Fruit fly (Drosophila melanogaster): Measurements from ENCODE around the gene LManI.

Gene LManI

dm6 chr2L:10499608-10500007 lies 42.6 kb upstream of the LManI start (continued):
- TF ChIP-seq dysf (GFP tag; IDR thresholded peaks at IDR 0.05) (no peak; the same call in 2 of the 3 replicates), CG32532 (GFP tag; IDR thresholded peaks at IDR 0.05) (0 out of 2 replicates have a peak, but pooled peaks have one; percentile 10), kay (GFP tag; optimal IDR thresholded peaks at IDR 0.05) (no peak), CG11398 (GFP tag; optimal IDR thresholded peaks at IDR 0.05) (no peak), Xbp1 (GFP tag; optimal IDR thresholded peaks at IDR 0.05) (no peak), CG12391 (tag; optimal IDR thresholded peaks at IDR 0.05) (no peak), sr (GFP tag; IDR thresholded peaks at IDR 0.05) (peak; percentile 99), Rx (GFP tag; IDR thresholded peaks at IDR 0.05) (no peak), CG6683 (GFP tag; optimal IDR thresholded peaks at IDR 0.05) (no peak), CG11723 (GFP tag; optimal IDR thresholded peaks at IDR 0.05) (no peak), Poxn (GFP tag; IDR thresholded peaks at IDR 0.05) (no peak), klu (GFP tag; IDR thresholded peaks at IDR 0.05) (no peak), NfI (GFP tag; optimal IDR thresholded peaks at IDR 0.05) (peak; percentile 8), Spps (tag; optimal IDR thresholded peaks at IDR 0.05) (no peak), maf-S (GFP tag; optimal IDR thresholded peaks at IDR 0.05) (no peak), danr (GFP tag; IDR thresholded peaks at IDR 0.05) (no peak), ERR (GFP tag; optimal IDR thresholded peaks at IDR 0.05) (no peak), CG34422 (GFP tag; IDR thresholded peaks at IDR 0.05) (no peak), sisA (GFP tag; IDR thresholded peaks at IDR 0.05) (no peak), CG3065 (GFP tag; optimal IDR thresholded peaks at IDR 0.05) (no peak), Dref (GFP tag; IDR thresholded peaks at IDR 0.05) (no peak), psq (GFP tag; optimal IDR thresholded peaks at IDR 0.05) (no peak), Ssrp (tag; optimal IDR thresholded peaks at IDR 0.05) (no peak), Vsx1 (GFP tag; optimal IDR thresholded peaks at IDR 0.05) (no peak), fd102C (GFP tag; optimal IDR thresholded peaks at IDR 0.05) (no peak), CG31365 (tag; optimal IDR thresholded peaks at IDR 0.05) (no peak), CG15269 (tag; optimal IDR thresholded peaks at IDR 0.05) (no peak), CG34224 (GFP tag; IDR thresholded peaks at IDR 0.05; ENCODE audit: partially characterized antibody) (no peak), CG16863 (GFP tag; optimal IDR thresholded peaks at IDR 0.05) (no peak), Oaz (GFP tag; IDR thresholded peaks at IDR 0.05) (no peak), CG2120 (GFP tag; optimal IDR thresholded peaks at IDR 0.05) (no peak), fu2 (GFP tag; optimal IDR thresholded peaks at IDR 0.05) (no peak), onecut (GFP tag; IDR thresholded peaks at IDR 0.05) (no peak), Med (GFP tag) (peak; percentile 38), CG4360 (GFP tag; IDR thresholded peaks at IDR 0.05) (peak; percentile 84), Dip2 (GFP tag; IDR thresholded peaks at IDR 0.05) (no peak), CG14965 (GFP tag; optimal IDR thresholded peaks at IDR 0.05; ENCODE audit: borderline replicate concordance) (no peak), bab2 (GFP tag; optimal IDR thresholded peaks at IDR 0.05) (no peak), bsh (GFP tag; optimal IDR thresholded peaks at IDR 0.05) (no peak), CG11093 (GFP tag; IDR thresholded peaks at IDR 0.05) (no peak), exex (tag; optimal IDR thresholded peaks at IDR 0.05) (no peak), vnd (GFP tag; IDR thresholded peaks at IDR 0.05; ENCODE audit: partially characterized antibody) (no peak), ci (GFP tag; IDR thresholded peaks at IDR 0.05) (0 out of 3 replicates have a peak, but pooled peaks have one; percentile 48), CG10147 (GFP tag; optimal IDR thresholded peaks at IDR 0.05) (peak; percentile 13), TFAM (GFP tag; optimal IDR thresholded peaks at IDR 0.05) (no peak), lilli (GFP tag; optimal IDR thresholded peaks at IDR 0.05) (no peak), Xrp1 (GFP tag; IDR thresholded peaks at IDR 0.05) (no peak), nerfin-2 (GFP tag; IDR thresholded peaks at IDR 0.05; ENCODE audit: partially characterized antibody) (no peak), sug (tag; optimal IDR thresholded peaks at IDR 0.05) (no peak), CG12155 (GFP tag; optimal IDR thresholded peaks at IDR 0.05) (no peak), Lpt (GFP tag; optimal IDR thresholded peaks at IDR 0.05) (no peak), Doc2 (GFP tag; IDR thresholded peaks at IDR 0.05) (no peak), Mrtf (GFP tag; IDR thresholded peaks at IDR 0.05) (no peak)

Data from whole organism, embryonic.